Worm (Caenorhabditis elegans): ENCODE results near the gene C17H12.5.
"Not testable (repeated sequence)": the region's sequence is repeated elsewhere in the genome, so short reads cannot be mapped to it uniquely, and the experiment has no call there.

The C17H12.5 gene

DNA sequence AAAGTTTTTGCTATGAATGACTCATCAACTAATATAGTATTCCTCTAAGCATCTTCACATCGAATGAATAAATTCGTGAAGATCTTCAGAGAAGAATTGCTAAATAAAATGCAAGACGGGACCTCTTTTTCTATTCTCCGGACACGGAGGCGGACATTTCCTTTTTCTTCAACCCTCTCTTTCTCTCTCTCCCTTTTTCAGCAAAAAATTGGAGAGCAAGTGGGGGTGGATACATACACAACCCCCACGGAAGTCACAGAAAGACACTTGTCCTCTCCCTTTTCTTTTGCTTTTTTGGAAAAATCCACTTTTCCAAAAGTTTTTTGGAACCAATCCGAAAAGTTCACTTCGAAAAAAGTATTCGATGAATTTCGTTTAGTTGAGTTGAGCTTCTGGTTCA, 17.3 kb upstream of the C17H12.5 start:
- no peak for TF ChIP-seq pes-1 (GFP tag; IDR thresholded peaks at IDR 0.05)
- no peak for TF ChIP-seq ceh-13 (GFP tag; optimal IDR thresholded peaks at IDR 0.05)
- no peak for TF ChIP-seq B0310.2 (tag; optimal IDR thresholded peaks at IDR 0.05)
- TF ChIP-seq sea-1 (GFP tag; conservative IDR thresholded peaks at IDR 0.05) = no peak
- TF ChIP-seq ets-7 (tag; optimal IDR thresholded peaks at IDR 0.05) = no peak
- TF ChIP-seq hnd-1 (tag; optimal IDR thresholded peaks at IDR 0.05) = no peak
- no peak for TF ChIP-seq hmbx-1 (tag; optimal IDR thresholded peaks at IDR 0.05)
- no peak for TF ChIP-seq flt-1 (GFP tag; IDR thresholded peaks at IDR 0.05)

DNA sequence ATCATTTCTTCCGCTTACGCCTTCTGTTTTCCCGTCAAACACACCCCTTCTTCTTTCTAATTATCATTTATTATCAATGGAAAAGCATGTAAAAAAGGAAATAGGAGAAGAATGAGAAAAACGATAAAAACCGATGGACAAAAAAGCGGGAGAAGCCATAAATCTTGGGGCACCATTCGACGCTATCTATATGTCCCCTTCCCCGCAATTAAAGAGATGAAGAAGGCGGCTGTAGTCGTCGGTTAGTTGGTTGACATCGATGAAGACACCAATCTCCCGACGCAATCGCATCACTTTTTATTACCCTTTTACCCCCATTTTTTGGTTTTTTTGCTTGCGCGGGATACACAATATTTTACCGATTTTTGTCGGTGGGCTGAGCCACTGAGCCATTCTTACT, 16.2 kb upstream of the C17H12.5 start:
- no peak for TF ChIP-seq F13C5.2 (tag; optimal IDR thresholded peaks at IDR 0.05)
- TF ChIP-seq aly-1 (tag; optimal IDR thresholded peaks at IDR 0.05) = no peak
- TF ChIP-seq hnd-1 (tag; optimal IDR thresholded peaks at IDR 0.05) = no peak
- TF ChIP-seq pes-1 (GFP tag; IDR thresholded peaks at IDR 0.05) = no peak
- TF ChIP-seq flt-1 (GFP tag; IDR thresholded peaks at IDR 0.05) = no peak
- no peak for TF ChIP-seq scrt-1 (GFP tag; IDR thresholded peaks at IDR 0.05)
- no peak for TF ChIP-seq hmg-4 (GFP tag; optimal IDR thresholded peaks at IDR 0.05)
- TF ChIP-seq B0310.2 (tag; optimal IDR thresholded peaks at IDR 0.05) = no peak
- no peak for TF ChIP-seq tra-4 (tag; optimal IDR thresholded peaks at IDR 0.05)
- no peak for TF ChIP-seq sea-1 (GFP tag; conservative IDR thresholded peaks at IDR 0.05)
- TF ChIP-seq ceh-36 (tag; optimal IDR thresholded peaks at IDR 0.05) = no peak
- TF ChIP-seq ama-1 (optimal IDR thresholded peaks at IDR 0.05) = no peak
- TF ChIP-seq tbx-37 (GFP tag; conservative IDR thresholded peaks at IDR 0.05) = no peak
- no peak for TF ChIP-seq ceh-13 (GFP tag; optimal IDR thresholded peaks at IDR 0.05)
- TF ChIP-seq tbx-11 (GFP tag; IDR thresholded peaks at IDR 0.05) = no peak
- TF ChIP-seq hmbx-1 (tag; optimal IDR thresholded peaks at IDR 0.05) = no peak
- no peak for TF ChIP-seq ets-7 (tag; optimal IDR thresholded peaks at IDR 0.05)

DNA sequence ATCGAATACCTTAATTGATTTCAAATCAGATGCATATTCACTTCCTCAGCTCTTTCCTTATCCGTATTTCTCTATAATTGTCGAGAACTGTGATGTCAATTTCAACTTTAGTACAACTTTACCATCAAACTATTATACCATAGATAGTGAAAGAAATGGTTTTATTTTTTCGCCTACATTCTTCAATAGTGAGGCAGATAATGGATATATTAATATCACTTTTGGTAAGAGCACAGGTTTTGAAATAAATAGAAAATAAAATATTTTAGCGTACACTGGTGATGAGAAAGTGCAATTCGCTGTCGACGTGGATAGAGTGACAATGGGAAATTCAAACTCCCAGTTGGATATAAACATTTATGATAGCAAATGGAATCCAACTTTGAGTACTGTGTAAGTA, 14.7 kb upstream of the C17H12.5 start:
- TF ChIP-seq B0310.2 (tag; optimal IDR thresholded peaks at IDR 0.05) (no peak), tbx-37 (GFP tag; conservative IDR thresholded peaks at IDR 0.05) (no peak), scrt-1 (GFP tag; IDR thresholded peaks at IDR 0.05) (no peak), aly-1 (tag; optimal IDR thresholded peaks at IDR 0.05) (no peak), ceh-13 (GFP tag; optimal IDR thresholded peaks at IDR 0.05) (no peak), tbx-11 (GFP tag; IDR thresholded peaks at IDR 0.05) (no peak), flt-1 (GFP tag; IDR thresholded peaks at IDR 0.05) (no peak), ceh-36 (tag; optimal IDR thresholded peaks at IDR 0.05) (no peak), tra-4 (tag; optimal IDR thresholded peaks at IDR 0.05) (no peak), ama-1 (optimal IDR thresholded peaks at IDR 0.05) (no peak)

DNA sequence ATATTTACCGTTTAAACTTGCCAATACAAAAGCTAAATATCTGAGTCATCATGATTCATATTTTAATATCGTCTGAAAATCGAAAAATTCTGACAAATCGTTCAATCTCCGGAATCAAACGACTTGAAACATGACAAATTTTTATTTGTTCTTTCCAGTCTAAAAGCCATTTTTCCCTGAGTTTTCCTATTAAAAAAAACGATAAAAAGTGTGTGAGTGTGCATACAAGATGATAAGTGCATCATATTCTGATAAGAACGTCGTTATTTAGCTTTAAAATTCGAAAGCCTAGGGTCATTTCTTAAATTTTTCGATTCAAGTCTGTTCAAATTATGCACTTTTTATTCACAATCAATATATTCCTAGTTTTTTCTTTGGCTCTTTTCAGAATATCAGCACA, 12.4 kb upstream of the C17H12.5 start, which contains the start of gene H20E11.1:
TSS of gene H20E11.1 (plus strand) at position 244 of the 400 bp plus-strand sequence.
- TF ChIP-seq aly-1 (tag; optimal IDR thresholded peaks at IDR 0.05) (no peak), F13C5.2 (tag; optimal IDR thresholded peaks at IDR 0.05) (no peak), hmg-4 (GFP tag; optimal IDR thresholded peaks at IDR 0.05) (no peak), B0310.2 (tag; optimal IDR thresholded peaks at IDR 0.05) (no peak), ceh-13 (GFP tag; optimal IDR thresholded peaks at IDR 0.05) (no peak), flt-1 (GFP tag; IDR thresholded peaks at IDR 0.05) (no peak), ceh-36 (tag; optimal IDR thresholded peaks at IDR 0.05) (no peak), sea-1 (GFP tag; conservative IDR thresholded peaks at IDR 0.05) (no peak), ama-1 (optimal IDR thresholded peaks at IDR 0.05) (no peak), pes-1 (GFP tag; IDR thresholded peaks at IDR 0.05) (no peak), tbx-11 (GFP tag; IDR thresholded peaks at IDR 0.05) (no peak), ets-7 (tag; optimal IDR thresholded peaks at IDR 0.05) (no peak), scrt-1 (GFP tag; IDR thresholded peaks at IDR 0.05) (no peak), hmbx-1 (tag; optimal IDR thresholded peaks at IDR 0.05) (no peak), hnd-1 (tag; optimal IDR thresholded peaks at IDR 0.05) (no peak), tra-4 (tag; optimal IDR thresholded peaks at IDR 0.05) (no peak), tbx-37 (GFP tag; conservative IDR thresholded peaks at IDR 0.05) (no peak)

DNA sequence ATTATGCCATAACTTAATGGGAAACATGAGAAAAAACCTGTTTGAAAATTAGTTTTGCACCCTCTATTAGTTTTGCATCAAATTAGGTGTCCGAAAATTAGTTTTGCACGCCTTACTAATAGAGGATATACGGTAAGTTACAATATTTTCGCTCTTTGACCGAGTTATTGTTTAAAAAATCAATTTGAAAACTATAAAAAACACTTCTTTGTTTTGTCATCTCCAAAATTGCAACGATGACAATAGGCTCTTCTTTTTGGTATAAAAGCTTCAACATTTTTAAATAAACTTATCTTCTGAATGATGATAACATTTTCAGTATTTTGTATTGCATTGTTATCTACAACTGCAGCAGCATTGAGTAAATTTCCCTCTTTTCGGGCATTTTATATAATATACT, 10.0 kb upstream of the C17H12.5 start, which contains the start of gene H20E11.2:
TSS of gene H20E11.2 (plus strand) at position 301 of the 400 bp plus-strand sequence.
- TF ChIP-seq tbx-37 (GFP tag; conservative IDR thresholded peaks at IDR 0.05); flt-1 (GFP tag; IDR thresholded peaks at IDR 0.05); ets-7 (tag; optimal IDR thresholded peaks at IDR 0.05): not testable (repeated sequence)

DNA sequence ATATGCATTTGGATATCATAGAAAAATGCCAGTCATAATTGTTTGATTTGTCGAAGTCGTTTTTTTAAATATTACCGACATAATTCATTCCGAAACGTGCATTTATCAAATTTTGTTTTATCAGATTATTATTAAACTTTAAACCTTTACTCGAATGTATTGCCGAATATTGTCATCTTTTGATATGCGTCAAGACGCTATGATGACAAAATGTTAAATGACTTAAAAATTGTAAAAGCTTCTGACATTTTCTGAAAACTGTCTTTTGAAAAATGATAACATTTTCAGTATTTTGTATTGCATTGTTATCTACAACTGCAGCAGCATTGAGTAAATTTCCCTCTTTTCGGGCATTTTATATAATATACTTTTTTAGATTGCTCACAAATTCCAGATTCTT, 7.2 kb upstream of the C17H12.5 start, which contains the start of gene H20E11.3:
TSS of gene H20E11.3 (plus strand) at position 195 of the 400 bp plus-strand sequence.
- TF ChIP-seq tbx-11 (GFP tag; IDR thresholded peaks at IDR 0.05) (no peak), sea-1 (GFP tag; conservative IDR thresholded peaks at IDR 0.05) (no peak), scrt-1 (GFP tag; IDR thresholded peaks at IDR 0.05) (no peak), ceh-36 (tag; optimal IDR thresholded peaks at IDR 0.05) (no peak), ceh-13 (GFP tag; optimal IDR thresholded peaks at IDR 0.05) (no peak), ama-1 (optimal IDR thresholded peaks at IDR 0.05) (no peak), aly-1 (tag; optimal IDR thresholded peaks at IDR 0.05) (no peak), hnd-1 (tag; optimal IDR thresholded peaks at IDR 0.05) (no peak), flt-1 (GFP tag; IDR thresholded peaks at IDR 0.05) (no peak), ets-7 (tag; optimal IDR thresholded peaks at IDR 0.05) (no peak), tbx-37 (GFP tag; conservative IDR thresholded peaks at IDR 0.05) (no peak), hmbx-1 (tag; optimal IDR thresholded peaks at IDR 0.05) (no peak), hmg-4 (GFP tag; optimal IDR thresholded peaks at IDR 0.05) (no peak), tra-4 (tag; optimal IDR thresholded peaks at IDR 0.05) (no peak), B0310.2 (tag; optimal IDR thresholded peaks at IDR 0.05) (no peak), pes-1 (GFP tag; IDR thresholded peaks at IDR 0.05) (no peak), F13C5.2 (tag; optimal IDR thresholded peaks at IDR 0.05) (no peak)

DNA sequence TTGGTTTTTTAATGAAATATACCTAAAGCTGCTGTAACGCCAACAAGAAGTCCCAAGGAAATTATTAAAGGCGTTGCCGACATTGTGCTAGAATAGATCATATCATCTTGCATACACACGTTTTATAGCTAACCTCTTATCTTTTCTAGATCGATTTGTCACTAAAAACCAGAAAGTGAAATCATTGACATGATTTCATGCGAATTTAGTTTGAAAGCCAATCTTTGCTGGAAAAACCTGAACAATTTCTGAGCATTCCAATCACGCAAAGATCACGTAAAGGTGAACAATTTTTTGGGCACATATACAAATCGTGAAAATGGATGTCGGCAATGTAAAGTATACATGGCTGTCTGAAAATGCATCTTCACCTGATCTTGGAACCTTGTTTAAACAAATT, 5.0 kb upstream of the C17H12.5 start, which contains the start of gene C17H12.6:
TSS of gene C17H12.6 (minus strand) at position 101 of the 400 bp plus-strand sequence.
- TF ChIP-seq B0310.2 (tag; optimal IDR thresholded peaks at IDR 0.05) (no peak), aly-1 (tag; optimal IDR thresholded peaks at IDR 0.05) (no peak), pes-1 (GFP tag; IDR thresholded peaks at IDR 0.05) (no peak), ceh-13 (GFP tag; optimal IDR thresholded peaks at IDR 0.05) (no peak), ets-7 (tag; optimal IDR thresholded peaks at IDR 0.05) (no peak), tbx-11 (GFP tag; IDR thresholded peaks at IDR 0.05) (no peak), sea-1 (GFP tag; conservative IDR thresholded peaks at IDR 0.05) (no peak), tbx-37 (GFP tag; conservative IDR thresholded peaks at IDR 0.05) (no peak), ama-1 (optimal IDR thresholded peaks at IDR 0.05) (no peak), flt-1 (GFP tag; IDR thresholded peaks at IDR 0.05) (no peak), F13C5.2 (tag; optimal IDR thresholded peaks at IDR 0.05) (no peak), hmg-4 (GFP tag; optimal IDR thresholded peaks at IDR 0.05) (no peak)

Data from whole organism, early embryonic.